Fruit fly (Drosophila melanogaster) whole organism, embryonic: ENCODE results near the gene CG43321.

Experiments used
- Aef1 ChIP-seq: fragments of 200-800 bp; sonication (Bioruptor generic); IDR thresholded peaks from 3 replicates; pipeline ENCODE4 v1.3.6; 2022; ENCODE audit warnings: missing biosample characterization, missing genetic modification characterization
- Atf-2 ChIP-seq: fragments of 200-800 bp; sonication (Bioruptor generic); optimal IDR thresholded peaks from 2 replicates; lab custom pipeline; 2016; ENCODE audit warnings: missing biosample characterization, missing genetic modification characterization
- BEAF-32 ChIP-seq: fragments of 200-800 bp; sonication (Bioruptor generic); optimal IDR thresholded peaks from 3 replicates; lab custom pipeline; 2017; ENCODE audit warnings: missing biosample characterization, missing genetic modification characterization, mild to moderate bottlenecking, moderate library complexity, missing genetic modification reagents
- CG10543 ChIP-seq: fragments of 200-800 bp; sonication (Bioruptor generic); optimal IDR thresholded peaks from 3 replicates; lab custom pipeline; 2017; ENCODE audit warnings: missing biosample characterization, mild to moderate bottlenecking, missing genetic modification characterization, moderate library complexity
- CG11247 ChIP-seq: fragments of 200-800 bp; sonication (Bioruptor generic); IDR thresholded peaks from 2 replicates; pipeline ENCODE4 v1.3.6; 2022; ENCODE audit warnings: missing biosample characterization, missing genetic modification characterization
- CG11456 ChIP-seq: fragments of 200-800 bp; sonication (Bioruptor generic); IDR thresholded peaks from 3 replicates; pipeline ENCODE4 v1.3.6; 2022; ENCODE audit warnings: missing biosample characterization, missing genetic modification characterization
- CG11723 ChIP-seq: fragments of 200-800 bp; sonication (Bioruptor generic); optimal IDR thresholded peaks from 2 replicates; lab custom pipeline; 2017; ENCODE audit warnings: missing biosample characterization, mild to moderate bottlenecking, missing genetic modification characterization
- CG12299 ChIP-seq: fragments of 200-800 bp; sonication (Bioruptor generic); optimal IDR thresholded peaks from 2 replicates; lab custom pipeline; 2018; ENCODE audit warnings: missing biosample characterization, mild to moderate bottlenecking, missing genetic modification characterization
- CG12391 ChIP-seq: fragments of 200-800 bp; sonication (Bioruptor generic); optimal IDR thresholded peaks from 3 replicates; lab custom pipeline; 2018; ENCODE audit warnings: missing biosample characterization, mild to moderate bottlenecking, missing genetic modification characterization, moderate library complexity
- CG15073 ChIP-seq: fragments of 200-800 bp; sonication (Bioruptor generic); optimal IDR thresholded peaks from 2 replicates; lab custom pipeline; 2016; ENCODE audit warnings: missing biosample characterization, missing genetic modification characterization
- CG16779 ChIP-seq: fragments of 200-800 bp; sonication (Bioruptor generic); IDR thresholded peaks from 2 replicates; pipeline ENCODE4 v1.3.6; 2022; ENCODE audit warnings: missing biosample characterization, missing genetic modification characterization
- CG17829 ChIP-seq: fragments of 200-800 bp; optimal IDR thresholded peaks from 2 replicates; lab custom pipeline; 2019; ENCODE audit warnings: missing biosample characterization, mild to moderate bottlenecking, missing genetic modification characterization, moderate library complexity
- CG18599 ChIP-seq: fragments of 200-800 bp; sonication (Bioruptor generic); optimal IDR thresholded peaks from 3 replicates; lab custom pipeline; 2017; ENCODE audit warnings: missing biosample characterization, missing genetic modification characterization, mild to moderate bottlenecking, moderate library complexity, missing genetic modification reagents
- CG2120 ChIP-seq: fragments of 200-800 bp; sonication (Bioruptor generic); optimal IDR thresholded peaks from 3 replicates; lab custom pipeline; 2016; ENCODE audit warnings: missing biosample characterization, missing genetic modification characterization
- CG31224 ChIP-seq: fragments of 200-800 bp; sonication (Bioruptor generic); IDR thresholded peaks from 2 replicates; pipeline ENCODE4 v1.3.6; 2022; ENCODE audit warnings: missing biosample characterization, missing genetic modification characterization
- CG4360 ChIP-seq: fragments of 200-800 bp; sonication (Bioruptor generic); IDR thresholded peaks from 2 replicates; pipeline ENCODE4 v1.3.6; 2022; ENCODE audit warnings: missing biosample characterization, missing genetic modification characterization
- CG4707 ChIP-seq: fragments of 200-800 bp; sonication (Bioruptor generic); optimal IDR thresholded peaks from 2 replicates; lab custom pipeline; 2018; ENCODE audit warnings: missing biosample characterization, mild to moderate bottlenecking, missing genetic modification characterization, moderate library complexity
- CG5245 ChIP-seq: fragments of 200-800 bp; sonication (Bioruptor generic); optimal IDR thresholded peaks from 3 replicates; lab custom pipeline; 2016; ENCODE audit warnings: missing biosample characterization, missing genetic modification characterization
- CG9932 ChIP-seq: fragments of 200-800 bp; sonication (Bioruptor generic); IDR thresholded peaks from 2 replicates; pipeline ENCODE4 v1.3.6; 2022; ENCODE audit warnings: missing biosample characterization, missing genetic modification characterization
- CkIIα-i1 ChIP-seq: fragments of 200-800 bp; sonication (Bioruptor generic); IDR thresholded peaks from 2 replicates; pipeline ENCODE4 v1.3.6; 2022; ENCODE audit warnings: missing biosample characterization, missing genetic modification characterization
- D19A ChIP-seq: fragments of 200-800 bp; optimal IDR thresholded peaks from 3 replicates; lab custom pipeline; 2019; ENCODE audit warnings: missing biosample characterization, mild to moderate bottlenecking, missing genetic modification characterization, moderate library complexity
- Dip3 ChIP-seq: fragments of 200-800 bp; sonication (Bioruptor generic); optimal IDR thresholded peaks from 3 replicates; lab custom pipeline; 2016; ENCODE audit warnings: missing biosample characterization, missing genetic modification characterization
- Dll ChIP-seq: fragments of 200-800 bp; sonication (Bioruptor generic); IDR thresholded peaks from 4 replicates; pipeline ENCODE4 v1.3.6; 2022; ENCODE audit warnings: missing biosample characterization, missing genetic modification characterization; ENCODE audit not compliant: partially characterized antibody
- Fer1 ChIP-seq: fragments of 200-800 bp; sonication (Bioruptor generic); optimal IDR thresholded peaks from 2 replicates; lab custom pipeline; 2017; ENCODE audit warnings: missing biosample characterization, mild to moderate bottlenecking, missing genetic modification characterization
- H2.0 ChIP-seq: fragments of 200-800 bp; sonication (Bioruptor generic); IDR thresholded peaks from 2 replicates; pipeline ENCODE4 v1.3.6; 2022; ENCODE audit warnings: missing biosample characterization, missing genetic modification characterization
- Mad ChIP-seq: fragments of 200-800 bp; sonication (Bioruptor generic); optimal IDR thresholded peaks from 2 replicates; lab custom pipeline; 2016; ENCODE audit warnings: missing biosample characterization, missing genetic modification characterization
- NC2α ChIP-seq: fragments of 200-800 bp; sonication (Bioruptor generic); optimal IDR thresholded peaks from 2 replicates; lab custom pipeline; 2016; ENCODE audit warnings: missing biosample characterization, missing genetic modification characterization
- Optix ChIP-seq: fragments of 200-800 bp; sonication (Bioruptor generic); IDR thresholded peaks from 3 replicates; pipeline ENCODE4 v1.3.6; 2022; ENCODE audit warnings: missing biosample characterization, missing genetic modification characterization
- Spps ChIP-seq: fragments of 200-800 bp; sonication (Bioruptor generic); optimal IDR thresholded peaks from 2 replicates; lab custom pipeline; 2018; ENCODE audit warnings: missing biosample characterization, mild to moderate bottlenecking, missing genetic modification characterization
- Sry-δ ChIP-seq: fragments of 200-800 bp; sonication (Bioruptor generic); optimal IDR thresholded peaks from 2 replicates; lab custom pipeline; 2016; ENCODE audit warnings: missing biosample characterization, missing genetic modification characterization
- Taf1 ChIP-seq: fragments of 200-800 bp; sonication (Bioruptor generic); IDR thresholded peaks from 2 replicates; pipeline ENCODE4 v1.3.6; 2022; ENCODE audit warnings: missing biosample characterization, missing genetic modification characterization
- Tbp ChIP-seq: fragments of >200 bp; optimal IDR thresholded peaks from 2 replicates; lab custom pipeline; 2018; ENCODE audit warnings: missing biosample characterization, missing genetic modification characterization
- ara ChIP-seq: fragments of 200-800 bp; sonication (Bioruptor generic); IDR thresholded peaks from 2 replicates; pipeline ENCODE4 v1.3.6; 2022; ENCODE audit warnings: missing biosample characterization, missing genetic modification characterization
- bsh ChIP-seq, 2 experiments: fragments of 200-800 bp; sonication (Bioruptor generic); optimal IDR thresholded peaks; 2 replicates each; lab custom pipeline; 2017 to 2018; ENCODE audit warnings: mild to moderate bottlenecking in 2 of 2, missing biosample characterization in 2 of 2, missing genetic modification characterization in 2 of 2, moderate library complexity in 1 of 2
- cad ChIP-seq: fragments of >200 bp; optimal IDR thresholded peaks from 2 replicates; lab custom pipeline; 2017; ENCODE audit warnings: missing biosample characterization, missing genetic modification characterization
- crol ChIP-seq: fragments of 200-800 bp; sonication (Bioruptor generic); IDR thresholded peaks from 2 replicates; pipeline ENCODE4 v1.3.6; 2022; ENCODE audit warnings: missing biosample characterization, missing genetic modification characterization
- ems ChIP-seq: fragments of 200-800 bp; sonication (Bioruptor generic); optimal IDR thresholded peaks from 3 replicates; lab custom pipeline; 2016; ENCODE audit warnings: missing biosample characterization, missing genetic modification characterization
- gce ChIP-seq: fragments of 200-800 bp; sonication (Bioruptor generic); IDR thresholded peaks from 3 replicates; pipeline ENCODE4 v1.3.6; 2022; ENCODE audit warnings: missing biosample characterization, missing genetic modification characterization
- gfzf ChIP-seq: fragments of 200-800 bp; sonication (Bioruptor generic); optimal IDR thresholded peaks from 2 replicates; lab custom pipeline; 2016; ENCODE audit warnings: missing biosample characterization, mild to moderate bottlenecking, missing genetic modification characterization, moderate library complexity
- gro ChIP-seq: fragments of 200-800 bp; sonication (Bioruptor generic); optimal IDR thresholded peaks from 2 replicates; lab custom pipeline; 2016; ENCODE audit warnings: missing biosample characterization, missing genetic modification characterization
- gsb ChIP-seq: fragments of 200-800 bp; sonication (Bioruptor generic); IDR thresholded peaks from 2 replicates; pipeline ENCODE4 v1.3.6; 2022; ENCODE audit warnings: missing biosample characterization, missing genetic modification characterization
- gt ChIP-seq: fragments of 200-800 bp; sonication (Bioruptor generic); IDR thresholded peaks from 2 replicates; pipeline ENCODE4 v1.3.6; 2022; ENCODE audit warnings: missing biosample characterization, missing genetic modification characterization
- h ChIP-seq: fragments of >200 bp; optimal IDR thresholded peaks from 2 replicates; lab custom pipeline; 2017
- lilli ChIP-seq: fragments of 200-800 bp; sonication (Bioruptor generic); optimal IDR thresholded peaks from 3 replicates; lab custom pipeline; 2016; ENCODE audit warnings: missing biosample characterization, missing genetic modification characterization
- mam ChIP-seq: fragments of 200-800 bp; sonication (Bioruptor generic); optimal IDR thresholded peaks from 3 replicates; lab custom pipeline; 2016; ENCODE audit warnings: missing biosample characterization, missing genetic modification characterization
- sens ChIP-seq: fragments of 200-800 bp; sonication (Bioruptor generic); peaks from one replicate; lab custom pipeline; 2016; ENCODE audit warnings: missing biosample characterization, missing genetic modification characterization
- shn ChIP-seq: fragments of 200-800 bp; sonication (Bioruptor generic); optimal IDR thresholded peaks from 3 replicates; lab custom pipeline; 2016; ENCODE audit warnings: missing biosample characterization, missing genetic modification characterization
- tio ChIP-seq: fragments of 200-800 bp; sonication (Bioruptor generic); optimal IDR thresholded peaks from 2 replicates; lab custom pipeline; 2017; ENCODE audit warnings: missing biosample characterization, missing genetic modification characterization, inconsistent platforms
- unpg ChIP-seq: fragments of 200-800 bp; sonication (Bioruptor generic); optimal IDR thresholded peaks from 3 replicates; lab custom pipeline; 2018; ENCODE audit warnings: missing biosample characterization, mild to moderate bottlenecking, missing genetic modification characterization, moderate library complexity
- wek ChIP-seq: fragments of 200-800 bp; sonication (Bioruptor generic); optimal IDR thresholded peaks from 3 replicates; lab custom pipeline; 2018; ENCODE audit warnings: missing biosample characterization, mild to moderate bottlenecking, missing genetic modification characterization, moderate library complexity
- wor ChIP-seq: fragments of 200-800 bp; sonication (Bioruptor generic); IDR thresholded peaks from 2 replicates; pipeline ENCODE4 v1.3.6; 2022; ENCODE audit warnings: missing biosample characterization, missing genetic modification characterization

The CG43321 gene

dm6 chr2L:7032517-7032951 is 20.5 kb downstream of the CG43321 start, which contains the start of the genes Rab30 and Caper (continued):
- TF ChIP-seq cad (GFP tag; lab: Kevin White, UChicago): no peak
- no peak for TF ChIP-seq CG4707 (GFP tag; lab: Kevin White, UChicago)
- TF ChIP-seq crol: no peak
- no peak for TF ChIP-seq CG11723
- no peak for TF ChIP-seq gt (GFP tag; lab: Robert Waterston, UW)
- peak; percentile 80 for TF ChIP-seq lilli
- TF ChIP-seq gfzf (GFP tag; lab: Kevin White, UChicago): peak; percentile 45
- TF ChIP-seq CG16779: no peak
- peak; percentile 9; the same call in 1 of the 2 replicates for TF ChIP-seq CG4360 (GFP tag; lab: Robert Waterston, UW)
- TF ChIP-seq Mad (GFP tag; lab: Kevin White, UChicago): peak; percentile 9
- TF ChIP-seq sens (GFP tag; lab: Kevin White, UChicago): peak; percentile 91
- no peak for TF ChIP-seq CkIIα-i1 (GFP tag; lab: Robert Waterston, UW)
- TF ChIP-seq D19A (tag; lab: Kevin White, UChicago): peak; percentile 32

DNA sequence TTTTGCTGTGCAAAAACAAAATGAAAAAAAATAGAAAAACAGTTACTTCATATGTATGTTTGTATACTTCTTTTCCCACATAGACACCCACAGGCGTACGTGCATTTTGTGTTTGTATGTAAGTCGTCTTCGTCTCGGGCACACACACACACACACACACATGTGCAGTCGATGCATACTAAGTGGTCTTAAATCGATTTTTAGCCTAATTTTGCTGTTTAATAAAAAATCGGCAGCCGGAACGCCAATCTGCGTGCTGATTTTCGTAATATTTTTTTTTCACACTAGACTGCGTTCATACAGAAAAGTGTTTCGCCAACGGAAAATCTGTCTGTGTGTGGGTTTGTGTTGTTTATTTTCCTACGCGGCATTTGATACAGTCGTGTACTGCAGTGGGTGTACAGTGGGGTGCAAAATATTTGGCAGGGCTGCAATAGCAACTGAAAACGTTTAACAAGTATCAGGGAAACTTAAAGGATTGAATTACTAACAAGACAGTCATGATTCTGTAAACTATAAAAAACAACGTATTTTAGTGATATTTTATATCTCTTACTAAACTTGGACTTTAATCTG is 21.1 kb downstream of the CG43321 start:
- TF ChIP-seq shn (GFP tag; lab: Kevin White, UChicago): no peak
- TF ChIP-seq ara (GFP tag; lab: Robert Waterston, UW): no peak
- peak; percentile 59 for TF ChIP-seq mam (GFP tag; lab: Kevin White, UChicago)
- peak; percentile 19 for TF ChIP-seq ems (GFP tag; lab: Kevin White, UChicago)
- TF ChIP-seq Dip3: peak; percentile 36
- no peak for TF ChIP-seq h (lab: Kevin White, UChicago)
- peak; percentile 33 for TF ChIP-seq Fer1 (GFP tag; lab: Kevin White, UChicago)
- peak; percentile 2 for TF ChIP-seq CG10543 (GFP tag; lab: Kevin White, UChicago)
- TF ChIP-seq CG17829: peak; percentile 35
- TF ChIP-seq CG2120 (GFP tag; lab: Kevin White, UChicago): peak; percentile 64
- peak; percentile 25; the same call in 1 of the 2 replicates for TF ChIP-seq H2.0 (GFP tag; lab: Robert Waterston, UW)
- no peak for TF ChIP-seq Atf-2 (GFP tag; lab: Kevin White, UChicago)
- no peak for TF ChIP-seq Optix (GFP tag; lab: Robert Waterston, UW)
- peak; percentile 100 for TF ChIP-seq CG15073 (GFP tag; lab: Kevin White, UChicago)
- TF ChIP-seq CG12391: no peak
- TF ChIP-seq CG11247 (GFP tag; lab: Robert Waterston, UW): no peak
- TF ChIP-seq wor: no peak
- peak; percentile 16 for TF ChIP-seq CG5245 (GFP tag; lab: Kevin White, UChicago)
- TF ChIP-seq wek (GFP tag; lab: Kevin White, UChicago): peak; percentile 41
- TF ChIP-seq gsb: 0 out of 2 replicates have a peak, but pooled peaks have one; percentile 10
- no peak for TF ChIP-seq CG12299 (tag; lab: Kevin White, UChicago)
- TF ChIP-seq tio (GFP tag; lab: Kevin White, UChicago): no peak
- TF ChIP-seq Taf1 (GFP tag; lab: Robert Waterston, UW): no peak
- no peak for TF ChIP-seq Spps
- peak; percentile 4 for TF ChIP-seq unpg (GFP tag; lab: Kevin White, UChicago)
- no peak for TF ChIP-seq Sry-δ (GFP tag; lab: Kevin White, UChicago)
- peak; percentile 21; the same call in 1 of the 3 replicates for TF ChIP-seq Aef1
- no peak for TF ChIP-seq BEAF-32 (GFP tag; lab: Kevin White, UChicago)
- TF ChIP-seq gce (GFP tag; lab: Robert Waterston, UW): no peak
- peak; percentile 8 for TF ChIP-seq CG4707 (GFP tag; lab: Kevin White, UChicago)
- TF ChIP-seq Dll (GFP tag; lab: Robert Waterston, UW): no peak
- TF ChIP-seq bsh (GFP tag; optimal IDR thresholded peaks at IDR 0.05; lab: Kevin White, UChicago): peak; percentile 26 to 51
- TF ChIP-seq CG9932 (GFP tag; lab: Robert Waterston, UW): peak; percentile 40; the same call in 1 of the 2 replicates
- TF ChIP-seq CG16779: no peak
- peak; percentile 55 for TF ChIP-seq gro
- no peak; the same call in 2 of the 3 replicates for TF ChIP-seq CG11456 (GFP tag; lab: Robert Waterston, UW)
- no peak for TF ChIP-seq NC2α
- TF ChIP-seq CG18599 (GFP tag; lab: Kevin White, UChicago): no peak
- TF ChIP-seq CG31224 (GFP tag; lab: Robert Waterston, UW): no peak
- no peak for TF ChIP-seq Tbp (GFP tag; lab: Kevin White, UChicago)
